Fruit fly (Drosophila melanogaster): ENCODE measurements around the gene SH3PX1.

Gene SH3PX1

dm6 chr3L:9671372-9671771, 42.3 kb downstream of the SH3PX1 start (continued):
- TF ChIP-seq CG7839 (tag; optimal IDR thresholded peaks at IDR 0.05): no peak
- TF ChIP-seq CG6683 (GFP tag; optimal IDR thresholded peaks at IDR 0.05): no peak
- peak; percentile 42; the same call in 1 of the 2 replicates for TF ChIP-seq crol (GFP tag; IDR thresholded peaks at IDR 0.05)
- no peak for TF ChIP-seq CG12236 (GFP tag; optimal IDR thresholded peaks at IDR 0.05)
- peak; percentile 67 for TF ChIP-seq Aef1 (GFP tag; IDR thresholded peaks at IDR 0.05)
- no peak for TF ChIP-seq Kr (GFP tag; optimal IDR thresholded peaks at IDR 0.05)
- peak; percentile 89 for TF ChIP-seq GATAe (GFP tag; conservative IDR thresholded peaks at IDR 0.05)
- no peak for TF ChIP-seq CG1603 (tag; optimal IDR thresholded peaks at IDR 0.05)
- no peak for TF ChIP-seq Hr39 (optimal IDR thresholded peaks at IDR 0.05)
- TF ChIP-seq BEAF-32 (GFP tag; optimal IDR thresholded peaks at IDR 0.05): no peak
- no peak for TF ChIP-seq Ptx1 (GFP tag; IDR thresholded peaks at IDR 0.05)
- no peak for TF ChIP-seq CG15601 (tag; optimal IDR thresholded peaks at IDR 0.05)
- no peak for TF ChIP-seq crc (GFP tag; optimal IDR thresholded peaks at IDR 0.05)
- no peak for TF ChIP-seq aop (GFP tag; IDR thresholded peaks at IDR 0.05)
- TF ChIP-seq ranshi (GFP tag; IDR thresholded peaks at IDR 0.05): no peak
- TF ChIP-seq HmgZ (tag; optimal IDR thresholded peaks at IDR 0.05): no peak
- TF ChIP-seq disco-r (GFP tag; optimal IDR thresholded peaks at IDR 0.05): no peak
- no peak for TF ChIP-seq ems (GFP tag; optimal IDR thresholded peaks at IDR 0.05)
- 0 out of 3 replicates have a peak, but pooled peaks have one; percentile 11 for TF ChIP-seq ci (GFP tag; IDR thresholded peaks at IDR 0.05)
- TF ChIP-seq salm (tag; optimal IDR thresholded peaks at IDR 0.05): no peak
- TF ChIP-seq Gsc (GFP tag; IDR thresholded peaks at IDR 0.05): no peak
- TF ChIP-seq Sry-δ (GFP tag; optimal IDR thresholded peaks at IDR 0.05): no peak
- TF ChIP-seq Rfx (GFP tag; IDR thresholded peaks at IDR 0.05): no peak
- no peak for TF ChIP-seq CG14014 (GFP tag; IDR thresholded peaks at IDR 0.05)
- no peak for TF ChIP-seq bigmax (GFP tag; optimal IDR thresholded peaks at IDR 0.05)
- TF ChIP-seq CG11247 (GFP tag; IDR thresholded peaks at IDR 0.05): 0 out of 2 replicates have a peak, but pooled peaks have one; percentile 17
- TF ChIP-seq scrt (GFP tag; optimal IDR thresholded peaks at IDR 0.05): no peak
- TF ChIP-seq Asciz (GFP tag; optimal IDR thresholded peaks at IDR 0.05): no peak
- TF ChIP-seq Hand (GFP tag; optimal IDR thresholded peaks at IDR 0.05): no peak
- peak; percentile 42 for TF ChIP-seq CG10543 (GFP tag; optimal IDR thresholded peaks at IDR 0.05)
- TF ChIP-seq caup (GFP tag; optimal IDR thresholded peaks at IDR 0.05; ENCODE audit: severe bottlenecking): no peak
- TF ChIP-seq CG7357 (GFP tag; IDR thresholded peaks at IDR 0.05): no peak
- no peak for TF ChIP-seq pita (GFP tag; optimal IDR thresholded peaks at IDR 0.05)
- TF ChIP-seq CG10959 (GFP tag; IDR thresholded peaks at IDR 0.05): no peak
- 0 out of 2 replicates have a peak, but pooled peaks have one; percentile 7 for TF ChIP-seq sob (GFP tag; IDR thresholded peaks at IDR 0.05)
- no peak for TF ChIP-seq Ravus (GFP tag; IDR thresholded peaks at IDR 0.05)
- no peak for TF ChIP-seq Dp (GFP tag; optimal IDR thresholded peaks at IDR 0.05)
- no peak for TF ChIP-seq Ets65A (GFP tag)
- no peak for TF ChIP-seq Ada2b (GFP tag; IDR thresholded peaks at IDR 0.05)
- TF ChIP-seq CG15073 (GFP tag; optimal IDR thresholded peaks at IDR 0.05): no peak
- TF ChIP-seq ftz-f1 (GFP tag; optimal IDR thresholded peaks at IDR 0.05): no peak
- no peak for TF ChIP-seq Dad (GFP tag; optimal IDR thresholded peaks at IDR 0.05)
- no peak for TF ChIP-seq CG7556 (GFP tag; optimal IDR thresholded peaks at IDR 0.05)
- TF ChIP-seq CG4360 (GFP tag; IDR thresholded peaks at IDR 0.05): peak; percentile 54
- no peak for TF ChIP-seq zfh2 (GFP tag; optimal IDR thresholded peaks at IDR 0.05)
- peak in 1 of 2 experiments; percentile 30 for TF ChIP-seq crp (GFP tag; optimal IDR thresholded peaks at IDR 0.05)
- no peak for TF ChIP-seq Rx (GFP tag; IDR thresholded peaks at IDR 0.05)
- no peak for TF ChIP-seq zen2 (GFP tag; IDR thresholded peaks at IDR 0.05; ENCODE audit: partially characterized antibody)
- peak; percentile 96 for TF ChIP-seq exex (tag; optimal IDR thresholded peaks at IDR 0.05)
- TF ChIP-seq CG8089 (GFP tag; optimal IDR thresholded peaks at IDR 0.05): no peak
- TF ChIP-seq tgo (GFP tag; IDR thresholded peaks at IDR 0.05): no peak
- TF ChIP-seq CG17186 (GFP tag; optimal IDR thresholded peaks at IDR 0.05): no peak
- no peak for TF ChIP-seq Myb (GFP tag; optimal IDR thresholded peaks at IDR 0.05)

Measured in whole organism, embryonic.